Worm (Caenorhabditis elegans): ENCODE data around the gene srbc-5.

DNA sequence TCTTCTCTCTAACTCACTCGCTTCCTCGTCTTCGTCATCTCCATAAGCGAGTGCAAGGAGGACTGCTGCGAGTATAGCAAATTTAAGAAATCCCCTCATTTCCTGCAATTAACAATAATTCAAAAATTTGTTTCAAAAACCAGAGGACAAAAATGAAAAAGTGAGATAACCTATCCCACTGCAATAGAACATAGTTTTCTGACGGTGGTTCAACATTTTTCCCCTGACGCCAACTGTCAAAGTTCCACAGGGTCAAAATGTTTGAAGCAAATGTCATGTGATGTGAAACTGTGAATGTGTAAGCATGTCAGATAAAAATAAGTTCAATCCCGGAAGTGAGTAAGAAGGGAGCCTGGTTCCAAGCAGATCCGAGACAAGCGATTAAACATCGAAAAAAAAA lies 9.2 kb downstream of the srbc-5 start, which contains the start of gene T28A11.19:
- TF ChIP-seq him-1 (tag; optimal IDR thresholded peaks at IDR 0.05) (no peak), sea-2 (GFP tag; IDR thresholded peaks at IDR 0.05) (no peak), hsf-1 (GFP tag; IDR thresholded peaks at IDR 0.05) (no peak), pha-4 (tag; optimal IDR thresholded peaks at IDR 0.05) (no peak), hmg-20 (GFP tag; IDR thresholded peaks at IDR 0.05) (no peak), dpl-1 (GFP tag; optimal IDR thresholded peaks at IDR 0.05) (no peak), F37B4.10 (GFP tag; IDR thresholded peaks at IDR 0.05) (no peak)
